Worm (Caenorhabditis elegans): ENCODE results near the gene mec-2.

ce11 chrX:5592517-5593183 is 25.1 kb downstream of the mec-2 start, which contains the start of gene unc-97:
- TF ChIP-seq odd-2 (tag; optimal IDR thresholded peaks at IDR 0.05) (no peak), pqm-1 (tag; optimal IDR thresholded peaks at IDR 0.05) (no peak), tbx-7 (tag; optimal IDR thresholded peaks at IDR 0.05) (no peak), unc-55 (GFP tag; optimal IDR thresholded peaks at IDR 0.05) (peak; percentile 36), ceh-19 (GFP tag; optimal IDR thresholded peaks at IDR 0.05) (no peak), ceh-6 (GFP tag; optimal IDR thresholded peaks at IDR 0.05) (no peak), tbx-2 (tag; optimal IDR thresholded peaks at IDR 0.05) (no peak), ama-1 (optimal IDR thresholded peaks at IDR 0.05) (no peak), eyg-1 (tag; optimal IDR thresholded peaks at IDR 0.05) (no peak)
